Worm (Caenorhabditis elegans): ENCODE results near the gene F14D2.19.

The F14D2.19 gene

DNA sequence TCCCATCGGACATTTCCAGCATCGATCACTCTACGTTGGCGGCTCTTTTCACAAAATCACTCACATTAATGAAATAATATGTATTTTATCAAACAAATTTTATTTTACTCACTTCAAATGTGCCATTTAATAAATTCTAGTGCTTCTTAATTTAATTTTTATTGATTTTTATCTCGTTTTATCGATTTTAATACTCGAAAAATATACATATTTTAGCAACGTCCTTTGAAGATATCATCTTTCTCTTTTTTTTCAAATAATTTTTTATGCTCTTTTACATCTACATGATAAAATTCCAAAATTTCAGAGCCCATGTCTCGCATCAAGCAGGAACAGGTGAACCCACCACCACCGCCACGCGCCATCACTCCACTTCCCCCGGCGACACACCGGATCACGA, 21.9 kb upstream of the F14D2.19 start, which contains the start of the genes lido-14 and bath-27:
Gene lido-14, plus strand, starts transcription at position 301 of the 400 bp plus-strand sequence.
Gene bath-27, plus strand, starts transcription at position 306 of the 400 bp plus-strand sequence.
- TF ChIP-seq fkh-8 (tag; optimal IDR thresholded peaks at IDR 0.05) (no peak), pag-3 (tag; optimal IDR thresholded peaks at IDR 0.05; ENCODE audit: borderline replicate concordance, insufficient read depth) (no peak), hlh-17 (GFP tag; optimal IDR thresholded peaks at IDR 0.05; ENCODE audit: borderline replicate concordance) (no peak), pax-3 (tag; optimal IDR thresholded peaks at IDR 0.05) (no peak), nhr-28 (tag; optimal IDR thresholded peaks at IDR 0.05) (no peak)

DNA sequence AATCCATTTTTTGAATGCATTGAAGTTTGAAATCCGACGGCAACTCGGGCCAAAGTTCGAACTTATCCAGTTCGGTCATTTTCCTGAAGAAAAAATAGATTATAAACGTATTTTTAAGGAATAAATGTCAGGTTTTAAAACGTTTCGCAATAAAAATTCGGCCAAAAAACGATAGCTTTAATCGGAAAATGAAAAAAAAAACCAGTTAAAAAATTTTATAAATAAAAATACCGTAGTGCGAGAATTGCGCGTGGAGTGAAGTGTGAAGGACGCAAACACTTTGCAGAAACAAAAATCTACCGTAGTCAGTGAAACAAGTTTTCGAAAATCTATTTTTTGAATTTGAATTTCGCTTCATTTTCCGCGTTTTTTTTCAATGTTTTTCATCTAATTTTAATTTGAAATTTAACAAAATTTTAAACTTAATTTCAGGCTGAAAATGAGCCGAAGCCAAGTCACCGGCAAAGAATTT, 12.9 kb upstream of the F14D2.19 start, which contains the start of gene F14D2.8:
Gene F14D2.8, minus strand, starts transcription at position 51 of the 472 bp plus-strand sequence.
- no peak for TF ChIP-seq nhr-85 (tag)
- no peak for TF ChIP-seq swsn-7 (tag; optimal IDR thresholded peaks at IDR 0.05)
- TF ChIP-seq ceh-88 (GFP tag; IDR thresholded peaks at IDR 0.05) = no peak
- no peak for TF ChIP-seq ceh-63 (GFP tag; optimal IDR thresholded peaks at IDR 0.05)
- TF ChIP-seq nhr-71 (tag; optimal IDR thresholded peaks at IDR 0.05) = no peak
- no peak for TF ChIP-seq mdl-1 (tag; optimal IDR thresholded peaks at IDR 0.05)
- no peak for TF ChIP-seq fkh-10 (GFP tag; optimal IDR thresholded peaks at IDR 0.05)
- no peak for TF ChIP-seq vab-15 (tag; optimal IDR thresholded peaks at IDR 0.05)
- TF ChIP-seq dpl-1 (GFP tag; optimal IDR thresholded peaks at IDR 0.05) = no peak
- no peak for TF ChIP-seq ztf-11 (tag; optimal IDR thresholded peaks at IDR 0.05)
- no peak for TF ChIP-seq tbx-2 (tag; optimal IDR thresholded peaks at IDR 0.05)
- TF ChIP-seq unc-130 (tag; optimal IDR thresholded peaks at IDR 0.05) = no peak
- TF ChIP-seq aly-2 (tag; optimal IDR thresholded peaks at IDR 0.05) = no peak
- no peak for TF ChIP-seq aha-1 (tag; optimal IDR thresholded peaks at IDR 0.05)
- no peak for TF ChIP-seq F16B12.6 (tag; optimal IDR thresholded peaks at IDR 0.05)
- no peak for TF ChIP-seq unc-62 (GFP tag; optimal IDR thresholded peaks at IDR 0.05)
- TF ChIP-seq hlh-4 (tag; optimal IDR thresholded peaks at IDR 0.05) = no peak
- no peak for TF ChIP-seq lsy-2 (tag; optimal IDR thresholded peaks at IDR 0.05)

ce11 chrII:3347940-3348610, 11.1 kb upstream of the F14D2.19 start, which contains the start of the genes F14D2.14 and bath-29:
F14D2.14 (minus strand) TSS chrII:3347990.
bath-29 (plus strand) TSS chrII:3348560.
- TF ChIP-seq nhr-237 (tag; optimal IDR thresholded peaks at IDR 0.05) (no peak), nhr-20 (tag; optimal IDR thresholded peaks at IDR 0.05) (no peak), grh-1 (GFP tag; IDR thresholded peaks at IDR 0.05) (no peak), zip-4 (GFP tag; optimal IDR thresholded peaks at IDR 0.05) (no peak), nhr-84 (tag; optimal IDR thresholded peaks at IDR 0.05) (no peak), nhr-19 (GFP tag; conservative IDR thresholded peaks at IDR 0.05) (no peak), lin-15B (tag; optimal IDR thresholded peaks at IDR 0.05) (no peak), Y116A8C.19 (tag; optimal IDR thresholded peaks at IDR 0.05; ENCODE audit: borderline replicate concordance) (no peak), nhr-12 (tag; optimal IDR thresholded peaks at IDR 0.05) (no peak), hlh-4 (tag; optimal IDR thresholded peaks at IDR 0.05) (no peak), unc-30 (tag; optimal IDR thresholded peaks at IDR 0.05) (no peak), ztf-4 (tag; optimal IDR thresholded peaks at IDR 0.05) (no peak), nhr-90 (tag; optimal IDR thresholded peaks at IDR 0.05; ENCODE audit: poor library complexity) (no peak), lin-39 (tag; optimal IDR thresholded peaks at IDR 0.05) (no peak), ceh-82 (tag; optimal IDR thresholded peaks at IDR 0.05) (no peak), swsn-7 (tag; optimal IDR thresholded peaks at IDR 0.05) (no peak), egl-13 (tag; optimal IDR thresholded peaks at IDR 0.05) (no peak), rnt-1 (tag; optimal IDR thresholded peaks at IDR 0.05) (no peak), lsy-2 (tag; optimal IDR thresholded peaks at IDR 0.05) (no peak), jun-1 (tag; optimal IDR thresholded peaks at IDR 0.05) (no peak)

Measured in whole organism, L1 larva.